Worm (Caenorhabditis elegans): Measurements from ENCODE around the gene hot-6.

hot-6 gene

DNA sequence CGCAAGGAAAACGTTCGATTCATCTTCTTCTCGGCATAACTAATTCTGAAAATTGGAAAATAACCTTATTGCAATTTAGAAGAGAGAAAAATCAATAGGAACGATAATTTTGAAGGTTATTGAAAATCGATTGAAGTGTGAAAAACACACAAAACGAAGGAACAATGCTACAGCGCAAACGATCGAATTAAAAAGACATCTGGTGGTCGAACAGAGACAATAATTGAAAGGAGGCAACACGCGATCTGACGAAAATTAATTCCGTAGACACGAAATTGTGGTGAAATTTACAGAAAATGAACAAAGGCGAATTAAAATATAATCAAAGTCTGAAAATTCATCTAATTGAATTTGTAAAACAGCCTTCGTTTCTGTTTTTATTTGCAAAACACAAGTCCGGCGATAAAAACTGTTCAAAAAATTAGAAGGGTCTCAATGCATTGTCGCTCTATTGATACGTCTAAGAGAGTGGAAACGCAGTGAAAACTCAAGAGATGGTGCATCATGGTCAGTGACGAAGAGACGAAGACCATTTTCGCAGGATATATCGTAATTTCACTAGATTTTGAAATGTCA lies 16.7 kb upstream of the hot-6 start, which contains the start of gene pak-2:
TSS of gene pak-2 (minus strand) at position 51 of the 576 bp plus-strand sequence.
- no peak for TF ChIP-seq T22C8.4 (GFP tag; IDR thresholded peaks at IDR 0.05)
- peak; percentile 85 for TF ChIP-seq ztf-23 (GFP tag; IDR thresholded peaks at IDR 0.05)
- TF ChIP-seq ztf-29 (GFP tag; IDR thresholded peaks at IDR 0.05): no peak
- no peak for TF ChIP-seq ref-1 (GFP tag; conservative IDR thresholded peaks at IDR 0.05)
- peak; percentile 87 for TF ChIP-seq cog-1 (tag; optimal IDR thresholded peaks at IDR 0.05)
- no peak for TF ChIP-seq tab-1 (GFP tag; IDR thresholded peaks at IDR 0.05)
- TF ChIP-seq flt-1 (GFP tag; IDR thresholded peaks at IDR 0.05): peak; percentile 77
- no peak for TF ChIP-seq med-1 (GFP tag; optimal IDR thresholded peaks at IDR 0.05; ENCODE audit: insufficient read depth)
- peak; percentile 49; the same call in 1 of the 2 replicates for TF ChIP-seq klf-2 (GFP tag; conservative IDR thresholded peaks at IDR 0.05)

DNA sequence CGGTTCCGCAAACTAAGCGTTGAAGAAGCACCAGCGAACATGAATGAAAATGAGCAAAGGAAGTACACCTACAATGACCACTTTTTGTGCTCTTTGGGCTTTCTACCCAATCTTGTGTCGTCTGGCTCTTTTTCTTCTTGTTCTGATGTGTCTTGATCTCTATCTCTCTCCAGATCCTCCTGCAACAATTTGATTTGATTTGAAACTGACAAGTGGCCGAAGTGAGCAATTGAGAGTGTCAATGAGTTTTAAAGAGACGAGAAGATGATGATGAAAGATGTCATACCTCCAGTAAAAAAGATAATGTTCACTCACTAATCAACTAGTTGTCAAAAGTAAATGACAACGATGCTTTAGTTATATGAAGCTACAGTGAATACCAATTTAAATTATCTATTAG lies 12.0 kb upstream of the hot-6 start, which contains the start of gene pptr-2:
TSS of gene pptr-2 (minus strand) at position 184 of the 400 bp plus-strand sequence.
- TF ChIP-seq cog-1 (tag; optimal IDR thresholded peaks at IDR 0.05) (no peak), ztf-29 (GFP tag; IDR thresholded peaks at IDR 0.05) (no peak), klf-2 (GFP tag; conservative IDR thresholded peaks at IDR 0.05) (no peak), ref-1 (GFP tag; conservative IDR thresholded peaks at IDR 0.05) (no peak), T22C8.4 (GFP tag; IDR thresholded peaks at IDR 0.05) (no peak)

ce11 chrV:11033241-11033640 lies 10.5 kb upstream of the hot-6 start:
- TF ChIP-seq ref-1 (GFP tag; conservative IDR thresholded peaks at IDR 0.05) (no peak), tab-1 (GFP tag; IDR thresholded peaks at IDR 0.05) (no peak), ztf-29 (GFP tag; IDR thresholded peaks at IDR 0.05) (no peak), ztf-23 (GFP tag; IDR thresholded peaks at IDR 0.05) (no peak), med-1 (GFP tag; optimal IDR thresholded peaks at IDR 0.05; ENCODE audit: insufficient read depth) (no peak), klf-2 (GFP tag; conservative IDR thresholded peaks at IDR 0.05) (no peak), T22C8.4 (GFP tag; IDR thresholded peaks at IDR 0.05) (no peak), flt-1 (GFP tag; IDR thresholded peaks at IDR 0.05) (no peak), cog-1 (tag; optimal IDR thresholded peaks at IDR 0.05) (no peak)

- no peak for TF ChIP-seq ztf-23 (GFP tag; IDR thresholded peaks at IDR 0.05)
Observed at ce11 chrV:11030675-11031074, 7.9 kb upstream of the hot-6 start.

ce11 chrV:11029309-11029708 lies 6.6 kb upstream of the hot-6 start:
- TF ChIP-seq T22C8.4 (GFP tag; IDR thresholded peaks at IDR 0.05) (peak; percentile 38; the same call in 1 of the 2 replicates), cog-1 (tag; optimal IDR thresholded peaks at IDR 0.05) (peak; percentile 39), ztf-23 (GFP tag; IDR thresholded peaks at IDR 0.05) (peak; percentile 71), ref-1 (GFP tag; conservative IDR thresholded peaks at IDR 0.05) (no peak), flt-1 (GFP tag; IDR thresholded peaks at IDR 0.05) (peak; percentile 47; the same call in 1 of the 2 replicates)

DNA sequence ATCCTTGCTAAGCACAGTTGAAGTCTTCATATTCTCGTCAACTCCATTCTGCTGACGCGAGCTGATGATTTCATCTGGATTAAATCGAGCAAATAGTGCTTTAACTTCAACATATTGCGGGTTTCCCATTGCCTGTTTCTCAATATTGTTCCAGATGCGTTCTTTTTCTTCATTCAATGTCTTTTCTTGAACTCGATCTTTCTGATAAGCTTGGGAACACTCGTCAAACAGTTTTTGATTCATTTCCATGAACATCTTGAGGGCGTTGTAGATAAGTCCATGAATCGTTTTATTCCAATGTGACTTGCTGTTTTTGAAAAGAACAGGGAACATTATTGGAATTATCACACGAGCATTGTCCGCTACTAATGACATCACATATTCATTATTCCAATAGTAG lies 5.0 kb upstream of the hot-6 start:
- no peak for TF ChIP-seq ref-1 (GFP tag; conservative IDR thresholded peaks at IDR 0.05)
- no peak for TF ChIP-seq flt-1 (GFP tag; IDR thresholded peaks at IDR 0.05)
- TF ChIP-seq med-1 (GFP tag; optimal IDR thresholded peaks at IDR 0.05; ENCODE audit: insufficient read depth): no peak
- TF ChIP-seq T22C8.4 (GFP tag; IDR thresholded peaks at IDR 0.05): no peak
- no peak for TF ChIP-seq klf-2 (GFP tag; conservative IDR thresholded peaks at IDR 0.05)

- TF ChIP-seq ref-1 (GFP tag; conservative IDR thresholded peaks at IDR 0.05) (no peak), flt-1 (GFP tag; IDR thresholded peaks at IDR 0.05) (no peak), tab-1 (GFP tag; IDR thresholded peaks at IDR 0.05) (no peak)
Observed at ce11 chrV:11016846-11017553, 5.7 kb downstream of the hot-6 start.

ce11 chrV:11014758-11015157 lies 8.0 kb downstream of the hot-6 start:
- TF ChIP-seq ztf-23 (GFP tag; IDR thresholded peaks at IDR 0.05): no peak
- no peak for TF ChIP-seq ztf-29 (GFP tag; IDR thresholded peaks at IDR 0.05)
- TF ChIP-seq med-1 (GFP tag; optimal IDR thresholded peaks at IDR 0.05; ENCODE audit: insufficient read depth): no peak
- TF ChIP-seq cog-1 (tag; optimal IDR thresholded peaks at IDR 0.05): no peak
- no peak for TF ChIP-seq tab-1 (GFP tag; IDR thresholded peaks at IDR 0.05)
- TF ChIP-seq ref-1 (GFP tag; conservative IDR thresholded peaks at IDR 0.05): no peak
- TF ChIP-seq T22C8.4 (GFP tag; IDR thresholded peaks at IDR 0.05): no peak
- TF ChIP-seq klf-2 (GFP tag; conservative IDR thresholded peaks at IDR 0.05): no peak
- TF ChIP-seq flt-1 (GFP tag; IDR thresholded peaks at IDR 0.05): no peak

- TF ChIP-seq ztf-29 (GFP tag; IDR thresholded peaks at IDR 0.05) (no peak), ztf-23 (GFP tag; IDR thresholded peaks at IDR 0.05) (no peak), T22C8.4 (GFP tag; IDR thresholded peaks at IDR 0.05) (no peak), tab-1 (GFP tag; IDR thresholded peaks at IDR 0.05) (no peak), flt-1 (GFP tag; IDR thresholded peaks at IDR 0.05) (no peak), ref-1 (GFP tag; conservative IDR thresholded peaks at IDR 0.05) (no peak), med-1 (GFP tag; optimal IDR thresholded peaks at IDR 0.05; ENCODE audit: insufficient read depth) (no peak), cog-1 (tag; optimal IDR thresholded peaks at IDR 0.05) (no peak), klf-2 (GFP tag; conservative IDR thresholded peaks at IDR 0.05) (no peak)
Observed at ce11 chrV:11013179-11013578, 9.6 kb downstream of the hot-6 start.

DNA sequence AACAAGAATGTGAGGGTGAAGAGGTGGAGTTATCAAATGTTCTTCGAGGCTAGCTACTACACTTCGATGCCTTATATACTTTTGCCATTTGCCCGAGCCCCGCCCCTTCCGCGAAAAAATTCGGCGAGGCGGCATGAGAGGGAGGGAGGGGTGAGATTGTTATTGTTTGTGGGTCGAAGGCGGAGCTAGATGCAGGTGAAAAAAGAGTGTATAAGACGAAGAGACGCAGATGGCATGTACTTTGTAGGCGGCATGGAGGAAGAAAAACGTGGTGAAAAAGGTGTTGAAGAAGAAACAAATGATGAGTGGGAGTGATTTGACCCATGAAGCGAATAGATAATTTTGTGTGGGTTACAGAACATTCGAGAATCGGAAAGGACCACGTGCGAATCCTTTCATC lies 10.3 kb downstream of the hot-6 start, which contains the start of gene C13G3.1:
TSS of gene C13G3.1 (minus strand) at position 47 of the 400 bp plus-strand sequence.
- TF ChIP-seq T22C8.4 (GFP tag; IDR thresholded peaks at IDR 0.05) (no peak), ztf-23 (GFP tag; IDR thresholded peaks at IDR 0.05) (no peak), flt-1 (GFP tag; IDR thresholded peaks at IDR 0.05) (no peak), ref-1 (GFP tag; conservative IDR thresholded peaks at IDR 0.05) (no peak), klf-2 (GFP tag; conservative IDR thresholded peaks at IDR 0.05) (no peak), med-1 (GFP tag; optimal IDR thresholded peaks at IDR 0.05; ENCODE audit: insufficient read depth) (no peak), tab-1 (GFP tag; IDR thresholded peaks at IDR 0.05) (no peak), cog-1 (tag; optimal IDR thresholded peaks at IDR 0.05) (no peak)
